Fruit fly (Drosophila melanogaster) S2 (cell line): ENCODE results near the gene CG10479.

Source experiments
- CG8478 ChIP-seq: fragments of >200 bp; optimal IDR thresholded peaks from 2 replicates; lab custom pipeline; 2018
- CTCF ChIP-seq, 2 experiments: fragments of >200 bp; optimal IDR thresholded peaks; 2 replicates each; lab custom pipeline; 2018

CG10479 gene

dm6 chr3L:5982921-5983546, 7.2 kb upstream of the CG10479 start:
- no peak for TF ChIP-seq CG8478
- no peak for TF ChIP-seq CTCF (optimal IDR thresholded peaks at IDR 0.05; lab: Kevin White, UChicago)

dm6 chr3L:5980552-5981351, 4.9 kb upstream of the CG10479 start:
- TF ChIP-seq CTCF (optimal IDR thresholded peaks at IDR 0.05; lab: Kevin White, UChicago) (no peak), CG8478 (no peak)

- no peak for TF ChIP-seq CTCF (optimal IDR thresholded peaks at IDR 0.05; lab: Kevin White, UChicago)
- TF ChIP-seq CG8478: no peak
Observed at dm6 chr3L:5980120-5980519, 4.3 kb upstream of the CG10479 start.

dm6 chr3L:5979460-5979859, 3.7 kb upstream of the CG10479 start:
- no peak for TF ChIP-seq CG8478
- no peak for TF ChIP-seq CTCF (optimal IDR thresholded peaks at IDR 0.05; lab: Kevin White, UChicago)

- TF ChIP-seq CG8478 (no peak), CTCF (optimal IDR thresholded peaks at IDR 0.05; lab: Kevin White, UChicago) (no peak)
Observed at dm6 chr3L:5976121-5976906, 507 bp upstream of the CG10479 start.

dm6 chr3L:5974575-5975421, 1.0 kb downstream of the CG10479 start:
- TF ChIP-seq CTCF (optimal IDR thresholded peaks at IDR 0.05; lab: Kevin White, UChicago) (no peak), CG8478 (no peak)

dm6 chr3L:5971440-5971839, 4.4 kb downstream of the CG10479 start:
- TF ChIP-seq CG8478: no peak
- TF ChIP-seq CTCF (optimal IDR thresholded peaks at IDR 0.05; lab: Kevin White, UChicago): no peak

dm6 chr3L:5970169-5970568, 5.6 kb downstream of the CG10479 start:
- TF ChIP-seq CG8478: no peak
- no peak for TF ChIP-seq CTCF (optimal IDR thresholded peaks at IDR 0.05; lab: Kevin White, UChicago)

- no peak for TF ChIP-seq CG8478
- TF ChIP-seq CTCF (optimal IDR thresholded peaks at IDR 0.05; lab: Kevin White, UChicago): no peak
Observed at dm6 chr3L:5969122-5969521, 6.7 kb downstream of the CG10479 start.

- TF ChIP-seq CTCF (optimal IDR thresholded peaks at IDR 0.05; lab: Kevin White, UChicago) (no peak), CG8478 (no peak)
Observed at dm6 chr3L:5968695-5969094, 7.1 kb downstream of the CG10479 start.

- TF ChIP-seq CG8478 (no peak), CTCF (optimal IDR thresholded peaks at IDR 0.05; lab: Kevin White, UChicago) (peak; percentile 66 to 68)
Observed at dm6 chr3L:5966850-5967418, 8.9 kb downstream of the CG10479 start.

- no peak for TF ChIP-seq CG8478
- TF ChIP-seq CTCF (optimal IDR thresholded peaks at IDR 0.05; lab: Kevin White, UChicago): no peak
Observed at dm6 chr3L:5964399-5964798, 11.4 kb downstream of the CG10479 start.

dm6 chr3L:5958117-5958516, 17.7 kb downstream of the CG10479 start:
- TF ChIP-seq CG8478: no peak
- no peak for TF ChIP-seq CTCF (optimal IDR thresholded peaks at IDR 0.05; lab: Kevin White, UChicago)

dm6 chr3L:5957163-5957562, 18.6 kb downstream of the CG10479 start:
- TF ChIP-seq CTCF (optimal IDR thresholded peaks at IDR 0.05; lab: Kevin White, UChicago) (peak; percentile 70 to 73), CG8478 (no peak)

- TF ChIP-seq CG8478 (no peak), CTCF (optimal IDR thresholded peaks at IDR 0.05; lab: Kevin White, UChicago) (no peak)
Observed at dm6 chr3L:5954942-5955341, 20.9 kb downstream of the CG10479 start.
